Worm (Caenorhabditis elegans) whole organism, L2 larva: ENCODE measurements around the gene irld-33.
"Not testable (repeated sequence)": the region's sequence is repeated elsewhere in the genome, so short reads cannot be mapped to it uniquely, and the experiment has no call there.

Experiments
- C34F6.9 ChIP-seq: fragments of 150-350 bp; optimal IDR thresholded peaks from 2 replicates; lab custom pipeline; 2014; ENCODE audit warnings: missing biosample characterization, missing genetic modification characterization
- F13H6.1 ChIP-seq: sonication (generic microtip); optimal IDR thresholded peaks from 2 replicates; lab custom pipeline; 2016; ENCODE audit warnings: missing genetic modification characterization, missing compliant biosample characterization
- Y55F3AM.14 ChIP-seq: fragments of 200-800 bp; sonication (Bioruptor generic); optimal IDR thresholded peaks from 2 replicates; lab custom pipeline; 2018; ENCODE audit warnings: mild to moderate bottlenecking, missing genetic modification characterization, missing compliant biosample characterization
- alr-1 ChIP-seq: fragments of 150-350 bp; optimal IDR thresholded peaks from 2 replicates; lab custom pipeline; 2014; ENCODE audit warnings: missing biosample characterization, missing genetic modification characterization
- ama-1 ChIP-seq: fragments of 150-350 bp; optimal IDR thresholded peaks from 2 replicates; lab custom pipeline; 2018; ENCODE audit warnings: inconsistent platforms
- blmp-1 ChIP-seq: sonication (generic microtip); optimal IDR thresholded peaks from 2 replicates; lab custom pipeline; 2017; ENCODE audit warnings: missing genetic modification characterization, mild to moderate bottlenecking, missing compliant biosample characterization, antibody characterized with exemption, moderate library complexity; ENCODE audit not compliant: insufficient read depth
- ceh-82 ChIP-seq: fragments of 150-350 bp; optimal IDR thresholded peaks from 2 replicates; lab custom pipeline; 2014; ENCODE audit warnings: missing biosample characterization, missing genetic modification characterization
- crh-2 ChIP-seq: sonication (generic microtip); optimal IDR thresholded peaks from 2 replicates; lab custom pipeline; 2017; ENCODE audit warnings: missing biosample characterization, missing genetic modification characterization
- elt-1 ChIP-seq: fragments of 150-350 bp; optimal IDR thresholded peaks from 2 replicates; lab custom pipeline; 2014; ENCODE audit warnings: missing biosample characterization, missing genetic modification characterization
- fos-1 ChIP-seq: fragments of 150-350 bp; optimal IDR thresholded peaks from 2 replicates; lab custom pipeline; 2014; ENCODE audit warnings: missing biosample characterization, missing genetic modification characterization
- gmeb-1 ChIP-seq: fragments of 150-350 bp; optimal IDR thresholded peaks from 2 replicates; lab custom pipeline; 2014; ENCODE audit warnings: missing biosample characterization, missing genetic modification characterization
- lin-11 ChIP-seq: fragments of 150-350 bp; sonication (generic microtip); optimal IDR thresholded peaks from 2 replicates; lab custom pipeline; 2014; ENCODE audit warnings: missing biosample characterization, missing genetic modification characterization, inconsistent platforms, mixed read lengths
- lin-13 ChIP-seq: fragments of 150-350 bp; optimal IDR thresholded peaks from 2 replicates; lab custom pipeline; 2014; ENCODE audit warnings: missing biosample characterization, missing genetic modification reagents, missing genetic modification characterization
- lin-39 ChIP-seq: fragments of 150-350 bp; optimal IDR thresholded peaks from 2 replicates; lab custom pipeline; 2014; ENCODE audit warnings: missing biosample characterization, missing genetic modification reagents, missing genetic modification characterization
- mab-5 ChIP-seq: fragments of 150-350 bp; optimal IDR thresholded peaks from 2 replicates; lab custom pipeline; 2014; ENCODE audit warnings: missing biosample characterization, missing genetic modification characterization
- mbf-1 ChIP-seq: sonication (generic microtip); optimal IDR thresholded peaks from 2 replicates; lab custom pipeline; 2017; ENCODE audit warnings: missing biosample characterization, missing genetic modification characterization
- nhr-10 ChIP-seq: sonication (generic microtip); optimal IDR thresholded peaks from 2 replicates; lab custom pipeline; 2017; ENCODE audit warnings: missing biosample characterization, missing genetic modification characterization
- nhr-11 ChIP-seq: fragments of 150-350 bp; optimal IDR thresholded peaks from 2 replicates; lab custom pipeline; 2014; ENCODE audit warnings: missing biosample characterization, missing genetic modification characterization
- nhr-23 ChIP-seq: fragments of 150-350 bp; optimal IDR thresholded peaks from 2 replicates; lab custom pipeline; 2014; ENCODE audit warnings: missing biosample characterization, missing genetic modification reagents, missing genetic modification characterization
- nhr-237 ChIP-seq: fragments of 150-350 bp; optimal IDR thresholded peaks from 2 replicates; lab custom pipeline; 2014; ENCODE audit warnings: missing biosample characterization, missing genetic modification characterization
- peb-1 ChIP-seq: fragments of 150-350 bp; optimal IDR thresholded peaks from 2 replicates; lab custom pipeline; 2014; ENCODE audit warnings: missing biosample characterization, missing genetic modification characterization
- skn-1 ChIP-seq: sonication (generic microtip); optimal IDR thresholded peaks from 2 replicates; lab custom pipeline; 2017; ENCODE audit warnings: missing biosample characterization, missing genetic modification characterization
- sma-3 ChIP-seq: sonication (generic microtip); optimal IDR thresholded peaks from 2 replicates; lab custom pipeline; 2016; ENCODE audit warnings: missing genetic modification reagents, missing genetic modification characterization, missing compliant biosample characterization
- sma-9 ChIP-seq, 2 experiments: fragments of 150-350 bp in 1 of 2; sonication (generic microtip) in 1 of 2; optimal IDR thresholded peaks; 2 replicates each; lab custom pipeline; 2014 to 2016; ENCODE audit warnings: missing genetic modification characterization in 2 of 2, mild to moderate bottlenecking in 1 of 2, missing biosample characterization in 1 of 2, missing compliant biosample characterization in 1 of 2, missing genetic modification reagents in 1 of 2, moderate library complexity in 1 of 2
- snpc-4 ChIP-seq: fragments of 150-350 bp; optimal IDR thresholded peaks from 2 replicates; lab custom pipeline; 2014; ENCODE audit warnings: missing biosample characterization, missing genetic modification characterization
- unc-39 ChIP-seq: fragments of 150-350 bp; optimal IDR thresholded peaks from 2 replicates; lab custom pipeline; 2014; ENCODE audit warnings: missing biosample characterization, missing genetic modification characterization
- zag-1 ChIP-seq: fragments of 150-350 bp; optimal IDR thresholded peaks from 2 replicates; lab custom pipeline; 2014; ENCODE audit warnings: missing biosample characterization, missing genetic modification characterization
- ztf-1 ChIP-seq: fragments of 200-800 bp; sonication (Bioruptor generic); conservative IDR thresholded peaks from 2 replicates; pipeline ENCODE4 v1.3.6; 2022; ENCODE audit warnings: missing genetic modification characterization, missing compliant biosample characterization
- ztf-11 ChIP-seq: sonication (generic microtip); optimal IDR thresholded peaks from 2 replicates; lab custom pipeline; 2017; ENCODE audit warnings: missing biosample characterization, missing genetic modification characterization
- ztf-4 ChIP-seq: fragments of 150-350 bp; optimal IDR thresholded peaks from 2 replicates; lab custom pipeline; 2014; ENCODE audit warnings: missing biosample characterization, missing genetic modification characterization

The irld-33 gene

DNA sequence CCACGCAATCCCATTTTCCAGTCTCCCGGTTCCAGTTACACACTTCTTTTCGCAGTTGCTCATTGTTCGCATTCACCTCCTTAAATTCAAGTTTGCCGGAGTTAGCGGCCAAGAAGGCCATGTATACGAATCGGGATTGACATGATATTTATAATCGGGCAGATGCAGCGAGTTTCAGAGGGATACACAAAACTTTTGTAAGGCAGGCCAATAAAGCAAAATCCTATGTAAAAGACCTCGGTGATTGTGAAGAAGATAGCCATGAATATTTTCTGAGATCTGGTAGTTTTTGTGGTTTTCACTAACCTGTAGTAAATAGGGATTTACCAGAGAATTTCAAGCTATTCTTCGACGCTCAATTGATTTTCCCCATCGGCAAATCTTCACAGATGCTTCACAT lies 27.9 kb downstream of the irld-33 start:
- TF ChIP-seq ztf-4 (tag; lab: Kevin White, UChicago), result no peak
- TF ChIP-seq nhr-11 (tag; lab: Kevin White, UChicago), result no peak

DNA sequence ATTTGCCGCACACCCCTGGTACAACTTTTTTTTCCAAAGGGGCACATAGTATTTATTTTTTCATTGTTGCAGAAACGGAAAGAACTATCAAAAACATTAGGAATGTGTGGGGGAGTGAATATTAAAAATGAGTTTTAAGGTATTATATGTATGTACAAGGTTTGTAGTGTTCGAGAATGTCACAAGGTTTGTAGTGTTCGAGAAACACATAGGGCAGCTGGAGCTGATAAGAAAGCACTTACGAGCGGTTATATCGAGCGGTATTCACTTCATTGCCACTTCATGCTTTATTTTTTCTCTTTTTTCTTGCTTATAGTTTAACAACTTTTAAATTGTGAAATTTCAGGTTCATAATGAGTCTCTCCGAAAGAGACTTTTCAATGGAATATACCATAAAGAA lies 28.6 kb downstream of the irld-33 start:
- TF ChIP-seq fos-1, result peak; percentile 34

DNA sequence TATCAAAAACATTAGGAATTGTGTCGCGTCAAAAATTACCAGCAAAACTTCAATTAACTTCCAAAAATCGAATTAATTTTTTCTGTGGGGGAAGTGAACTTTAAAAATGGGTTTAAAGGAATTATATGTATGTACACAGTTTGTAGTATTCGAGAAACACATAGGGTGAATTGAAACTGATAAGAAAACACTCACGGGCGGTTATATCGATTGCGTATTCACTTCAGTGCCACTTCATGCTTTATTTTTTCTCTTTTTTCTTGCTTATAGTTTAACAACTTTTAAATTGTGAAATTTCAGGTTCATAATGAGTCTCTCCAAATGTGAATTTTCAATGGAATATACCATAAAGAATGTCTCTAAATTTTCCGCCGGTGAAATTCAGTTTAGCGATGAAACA lies 32.5 kb downstream of the irld-33 start, which contains the start of gene math-26:
Gene math-26, plus strand, starts transcription at position 301 of the 400 bp plus-strand sequence.
- not testable (repeated sequence) for TF ChIP-seq gmeb-1 (tag; lab: Kevin White, UChicago); ztf-11 (tag; lab: Kevin White, UChicago); Y55F3AM.14

- no peak for TF ChIP-seq lin-39 (tag; lab: Kevin White, UChicago)
- TF ChIP-seq F13H6.1, result no peak
Measured at ce11 chrII:1771785-1772184, 32.9 kb downstream of the irld-33 start, which contains the start of gene math-3. TSS of gene math-3 (plus strand) at chrII:1772085.

ce11 chrII:1775234-1775633 lies 36.4 kb downstream of the irld-33 start, which contains the start of gene F36H5.14:
TSS of gene F36H5.14 (plus strand) at chrII:1775534.
- TF ChIP-seq ama-1 (lab: Kevin White, UChicago); ceh-82; sma-9 (GFP tag; optimal IDR thresholded peaks at IDR 0.05; lab: Kevin White, UChicago); sma-9 (tag; optimal IDR thresholded peaks at IDR 0.05; lab: Kevin White, UChicago): not testable (repeated sequence)

DNA sequence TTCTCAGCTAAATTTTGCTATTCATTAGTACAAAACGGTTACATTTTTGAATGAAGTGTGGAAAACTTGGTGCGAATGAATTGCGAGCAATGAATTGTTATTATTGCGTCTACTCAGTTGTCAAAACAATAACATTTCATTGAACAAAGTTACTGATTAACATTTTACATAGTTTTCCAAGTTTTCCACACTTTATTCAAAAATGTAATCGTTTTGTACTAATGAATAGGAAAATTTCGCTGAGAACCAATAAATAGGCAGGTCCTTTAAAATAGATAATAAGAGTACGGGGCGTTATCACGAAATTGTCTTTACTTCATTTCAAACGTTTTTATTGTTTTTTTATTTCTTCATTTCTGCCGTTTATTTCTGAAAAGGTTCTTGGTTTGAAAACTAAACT lies 43.6 kb downstream of the irld-33 start, which contains the start of gene math-4:
Gene math-4, minus strand, starts transcription at position 101 of the 400 bp plus-strand sequence.
- TF ChIP-seq snpc-4 (tag; lab: Kevin White, UChicago) (no peak), F13H6.1 (no peak), C34F6.9 (tag; lab: Kevin White, UChicago) (no peak), lin-11 (no peak), skn-1 (tag; lab: Kevin White, UChicago) (no peak), crh-2 (tag; lab: Kevin White, UChicago) (no peak), mbf-1 (tag; lab: Kevin White, UChicago) (no peak), lin-13 (no peak), peb-1 (tag; lab: Kevin White, UChicago) (no peak), unc-39 (tag; lab: Kevin White, UChicago) (no peak), alr-1 (no peak), nhr-10 (tag; lab: Kevin White, UChicago) (no peak), ztf-11 (tag; lab: Kevin White, UChicago) (no peak), elt-1 (no peak), ztf-4 (tag; lab: Kevin White, UChicago) (no peak)

ce11 chrII:1784799-1785198 lies 45.9 kb downstream of the irld-33 start, which contains the start of gene C08F1.11:
TSS of gene C08F1.11 (minus strand) at chrII:1784899.
- no peak for TF ChIP-seq ztf-1 (GFP tag; lab: Robert Waterston, UW)

DNA sequence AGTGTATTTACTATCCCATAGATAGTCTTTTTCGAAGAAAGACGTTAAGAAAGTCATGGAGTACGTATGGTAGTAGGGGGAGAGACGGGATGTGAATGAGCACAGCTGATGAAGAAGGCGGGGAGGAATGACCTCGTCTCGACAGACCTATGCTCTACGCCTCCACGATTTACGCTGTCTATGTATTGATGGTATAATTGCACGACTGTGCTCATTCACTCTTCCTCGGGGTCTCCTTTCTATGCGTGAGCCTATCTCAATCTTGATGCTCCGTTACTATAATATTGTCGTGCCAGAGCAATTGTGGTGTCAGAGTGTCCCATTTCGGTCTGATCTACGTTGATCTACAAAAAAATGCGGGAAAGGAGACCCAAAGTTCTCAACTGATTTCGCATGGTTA lies 47.4 kb downstream of the irld-33 start, which contains the start of gene C08F1.10:
Gene C08F1.10, minus strand, starts transcription at position 101 of the 400 bp plus-strand sequence.
- no peak for TF ChIP-seq nhr-23 (tag; lab: Kevin White, UChicago)
- no peak for TF ChIP-seq nhr-237 (tag; lab: Kevin White, UChicago)
- no peak for TF ChIP-seq blmp-1 (tag; lab: Kevin White, UChicago)
- no peak for TF ChIP-seq zag-1 (tag; lab: Kevin White, UChicago)
- no peak for TF ChIP-seq lin-13
- TF ChIP-seq ztf-1 (GFP tag; lab: Robert Waterston, UW), result no peak
- no peak for TF ChIP-seq sma-3 (GFP tag; lab: Kevin White, UChicago)
- TF ChIP-seq mab-5 (tag; lab: Kevin White, UChicago), result no peak
- TF ChIP-seq ceh-82, result no peak
- TF ChIP-seq snpc-4 (tag; lab: Kevin White, UChicago), result no peak
- no peak for TF ChIP-seq ama-1 (lab: Kevin White, UChicago)
